Fruit fly (Drosophila melanogaster) whole organism: ENCODE data around the gene CG8159.

Source experiments
- CG8478 ChIP-seq: fragments of >200 bp; optimal IDR thresholded peaks from 2 replicates; lab custom pipeline; 2018; ENCODE audit warnings: inconsistent platforms
- Dll ChIP-seq: fragments of >200 bp; optimal IDR thresholded peaks from 2 replicates; lab custom pipeline; 2017
- psq ChIP-seq: fragments of >200 bp; optimal IDR thresholded peaks from 2 replicates; lab custom pipeline; 2017

dm6 chr3R:8679934-8680333 is 46.7 kb upstream of the CG8159 start, which contains the start of gene CG33325:
- no peak for TF ChIP-seq psq (lab: Kevin White, UChicago)
- TF ChIP-seq Dll (lab: Kevin White, UChicago), result no peak
- TF ChIP-seq CG8478 (lab: Kevin White, UChicago), result no peak
